Worm (Caenorhabditis elegans): ENCODE results near the gene athp-2.

DNA sequence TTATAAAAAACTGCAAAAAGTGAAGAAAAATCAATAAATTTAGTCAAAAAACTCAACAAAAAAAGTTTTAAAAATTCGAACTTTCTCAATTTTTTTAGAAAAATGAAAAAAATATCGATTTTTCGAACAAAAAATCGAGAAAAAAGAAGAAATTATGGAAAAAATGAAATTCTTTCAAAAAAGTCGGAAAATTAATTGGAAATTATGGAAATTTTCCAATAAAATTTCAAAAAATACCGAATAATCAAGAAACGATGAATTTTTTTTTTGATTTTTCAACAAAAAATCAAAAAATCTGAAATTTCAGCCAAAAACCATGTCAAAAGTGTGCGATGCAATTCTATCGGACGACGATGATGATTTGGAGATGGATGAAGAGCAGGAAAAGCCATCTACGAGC is 11.3 kb upstream of the athp-2 start, which contains the start of gene H20J04.4:
- no peak for TF ChIP-seq Y48G9A.11 (GFP tag; IDR thresholded peaks at IDR 0.05)
- TF ChIP-seq pqm-1 (tag; optimal IDR thresholded peaks at IDR 0.05), result no peak
- no peak for TF ChIP-seq lsy-2 (tag; optimal IDR thresholded peaks at IDR 0.05)

Measured in whole organism, L4 larva.